Worm (Caenorhabditis elegans) whole organism, midembryonic: Measurements from ENCODE around the gene Y46H3A.4.

ENCODE experiments used
- cog-1 ChIP-seq: sonication (generic microtip); optimal IDR thresholded peaks from 2 replicates; lab custom pipeline; 2016; ENCODE audit warnings: missing genetic modification characterization, missing compliant biosample characterization
- flt-1 ChIP-seq: fragments of 200-800 bp; sonication (Bioruptor generic); IDR thresholded peaks from 2 replicates; pipeline ENCODE4 v1.3.6; 2022; ENCODE audit warnings: missing genetic modification characterization, missing compliant biosample characterization
- med-1 ChIP-seq: sonication (generic microtip); optimal IDR thresholded peaks from 2 replicates; lab custom pipeline; 2017; ENCODE audit warnings: missing genetic modification characterization, mild to moderate bottlenecking, missing compliant biosample characterization, antibody characterized with exemption, missing genetic modification reagents; ENCODE audit not compliant: insufficient read depth
- ref-1 ChIP-seq: fragments of 200-800 bp; sonication (Bioruptor generic); conservative IDR thresholded peaks from 2 replicates; pipeline ENCODE4 v1.3.6; 2022; ENCODE audit warnings: missing genetic modification reagents, missing genetic modification characterization, missing compliant biosample characterization
- tab-1 ChIP-seq: fragments of 200-800 bp; sonication (Bioruptor generic); IDR thresholded peaks from 2 replicates; pipeline ENCODE4 v1.3.6; 2022; ENCODE audit warnings: missing genetic modification characterization, missing compliant biosample characterization
- ztf-23 ChIP-seq: fragments of 200-800 bp; sonication (Bioruptor generic); IDR thresholded peaks from 2 replicates; pipeline ENCODE4 v1.3.6; 2022; ENCODE audit warnings: missing genetic modification reagents, missing genetic modification characterization, missing compliant biosample characterization
- ztf-29 ChIP-seq: fragments of 200-800 bp; sonication (Bioruptor generic); IDR thresholded peaks from 2 replicates; pipeline ENCODE4 v1.3.6; 2022; ENCODE audit warnings: missing genetic modification reagents, missing genetic modification characterization, missing compliant biosample characterization

ce11 chrV:1824528-1824927 is 13.6 kb upstream of the Y46H3A.4 start:
- TF ChIP-seq ref-1 (no peak), flt-1 (no peak), cog-1 (no peak), med-1 (GFP tag; lab: Kevin White, UChicago) (no peak), tab-1 (GFP tag; lab: Robert Waterston, UW) (no peak), ztf-23 (no peak), ztf-29 (GFP tag; lab: Robert Waterston, UW) (no peak)
